Fruit fly (Drosophila melanogaster) whole organism, pupa: ENCODE results near the gene Tsf2.

ENCODE experiments used
- CG8159 ChIP-seq: fragments of 200-800 bp; sonication (Bioruptor generic); optimal IDR thresholded peaks from 3 replicates; lab custom pipeline; 2018; ENCODE audit warnings: missing biosample characterization, mild to moderate bottlenecking, missing genetic modification characterization, moderate library complexity
- Pif1B ChIP-seq: fragments of 200-800 bp; sonication (Bioruptor generic); optimal IDR thresholded peaks from 3 replicates; lab custom pipeline; 2016; ENCODE audit warnings: missing biosample characterization, missing genetic modification characterization
- Snoo ChIP-seq: fragments of 200-800 bp; sonication (Bioruptor generic); optimal IDR thresholded peaks from 3 replicates; lab custom pipeline; 2017; ENCODE audit warnings: missing biosample characterization, mild to moderate bottlenecking, missing genetic modification characterization, inconsistent platforms

dm6 chr3L:12517443-12518209 is 15.9 kb downstream of the Tsf2 start:
- TF ChIP-seq Pif1B (GFP tag; lab: Kevin White, UChicago), result no peak
- TF ChIP-seq Snoo, result no peak
- no peak for TF ChIP-seq CG8159
